Fruit fly (Drosophila melanogaster) Kc167 (cell line): ENCODE measurements around the gene Grl36b.

Source experiments
- Myc ChIP-seq: fragments of >200 bp; optimal IDR thresholded peaks from 2 replicates; lab custom pipeline; 2017; ENCODE audit warnings: missing external identifiers
- Sin3A ChIP-seq: fragments of >200 bp; optimal IDR thresholded peaks from 2 replicates; lab custom pipeline; 2018; ENCODE audit warnings: missing external identifiers
- psq ChIP-seq: fragments of >200 bp; optimal IDR thresholded peaks from 2 replicates; lab custom pipeline; 2017; ENCODE audit warnings: missing external identifiers
- ttk ChIP-seq: sonication (Bioruptor generic); optimal IDR thresholded peaks from 2 replicates; lab custom pipeline; 2017; ENCODE audit warnings: missing external identifiers

DNA sequence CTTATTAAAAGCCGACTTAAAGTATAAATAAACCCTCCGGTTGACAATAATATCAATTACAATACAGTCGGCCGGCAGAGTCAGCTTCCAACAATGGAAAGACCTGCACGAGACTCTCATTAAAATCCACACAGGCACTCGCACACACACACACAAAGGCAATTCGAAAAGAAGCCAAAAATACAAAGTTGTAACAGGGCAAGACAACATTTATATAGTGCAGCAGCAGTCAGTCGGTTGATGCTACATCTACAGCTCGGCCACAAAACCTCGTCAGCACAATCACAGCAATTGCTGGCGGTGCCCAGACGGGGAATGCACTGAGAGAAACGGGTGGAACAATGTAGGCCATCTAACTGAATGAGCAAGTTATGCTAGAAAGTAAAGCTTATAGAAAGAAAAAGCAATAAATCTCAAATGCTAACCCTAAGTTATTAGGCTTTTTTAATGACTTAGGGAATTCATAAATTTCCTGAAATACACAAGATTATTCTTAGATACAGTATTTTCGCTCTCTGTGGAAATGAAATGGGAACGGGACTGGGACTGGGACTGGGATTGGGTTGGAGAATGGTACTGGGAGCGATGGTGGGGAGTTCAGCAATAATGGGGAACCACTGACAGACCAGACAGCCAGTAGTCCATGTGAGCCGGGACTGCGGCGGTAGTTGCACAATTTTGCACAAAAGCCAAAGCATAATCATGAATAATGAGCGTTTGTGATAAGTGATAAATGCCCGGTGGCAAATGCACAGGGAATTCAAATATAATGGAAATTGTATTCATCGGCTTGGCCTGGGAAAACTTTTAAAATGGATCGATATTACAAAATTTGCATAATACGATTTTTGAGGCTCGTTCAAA lies 4.0 kb downstream of the Grl36b start:
- no peak for TF ChIP-seq Myc (lab: Kevin White, UChicago)
- TF ChIP-seq Sin3A (lab: Kevin White, UChicago) = no peak
- TF ChIP-seq psq (lab: Kevin White, UChicago) = no peak
- TF ChIP-seq ttk (lab: Kevin White, UChicago) = no peak
